Worm (Caenorhabditis elegans) whole organism, L4/young adult: ENCODE data around the gene lec-1.

ENCODE experiments used
- W03F9.2 ChIP-seq: fragments of 150-350 bp; optimal IDR thresholded peaks from 2 replicates; lab custom pipeline; 2014; ENCODE audit warnings: missing biosample characterization, missing genetic modification characterization
- dao-5 ChIP-seq: sonication (generic microtip); optimal IDR thresholded peaks from 2 replicates; lab custom pipeline; 2016; ENCODE audit warnings: missing genotype, missing genetic modification characterization, moderate library complexity, missing compliant biosample characterization
- him-1 ChIP-seq: sonication (generic microtip); optimal IDR thresholded peaks from 2 replicates; lab custom pipeline; 2016; ENCODE audit warnings: missing genotype, missing genetic modification reagents, missing genetic modification characterization, missing compliant biosample characterization

- TF ChIP-seq W03F9.2 (tag; lab: Kevin White, UChicago) = no peak
- TF ChIP-seq dao-5 (tag; lab: Kevin White, UChicago) = no peak
- TF ChIP-seq him-1 = no peak
Measured at ce11 chrII:13245076-13245475, 49.7 kb downstream of the lec-1 start, which contains the start of gene F15D4.5.
